Fruit fly (Drosophila melanogaster): Measurements from ENCODE around the gene Cox10.

The Cox10 gene

dm6 chr2L:10375464-10376236 is 44.4 kb downstream of the Cox10 start, which contains the start of the genes CG33303 and dpr19 (continued):
- peak; percentile 73; the same call in 2 of the 3 replicates for TF ChIP-seq ci (GFP tag; IDR thresholded peaks at IDR 0.05)
- TF ChIP-seq Antp (GFP tag; optimal IDR thresholded peaks at IDR 0.05): no peak
- no peak for TF ChIP-seq Dad (GFP tag; optimal IDR thresholded peaks at IDR 0.05)
- TF ChIP-seq nerfin-2 (GFP tag; IDR thresholded peaks at IDR 0.05; ENCODE audit: partially characterized antibody): no peak
- TF ChIP-seq CG6854 (GFP tag; optimal IDR thresholded peaks at IDR 0.05): peak; percentile 66
- no peak; the same call in 1 of the 2 replicates for TF ChIP-seq al (GFP tag; IDR thresholded peaks at IDR 0.05)
- peak; percentile 29 for TF ChIP-seq CrebB (tag; optimal IDR thresholded peaks at IDR 0.05)
- TF ChIP-seq CG2875 (GFP tag; optimal IDR thresholded peaks at IDR 0.05): peak; percentile 36
- TF ChIP-seq chinmo (GFP tag; IDR thresholded peaks at IDR 0.05; ENCODE audit: partially characterized antibody): 0 out of 4 replicates have a peak, but pooled peaks have one; percentile 41
- peak; percentile 82 for TF ChIP-seq gsb-n (tag; optimal IDR thresholded peaks at IDR 0.05)
- peak; percentile 55 for TF ChIP-seq CG2116 (GFP tag; optimal IDR thresholded peaks at IDR 0.05)
- TF ChIP-seq CG14441 (GFP tag; IDR thresholded peaks at IDR 0.05): no peak
- TF ChIP-seq dan (GFP tag; IDR thresholded peaks at IDR 0.05): no peak
- TF ChIP-seq mam (GFP tag; optimal IDR thresholded peaks at IDR 0.05): no peak
- TF ChIP-seq CG7357 (GFP tag; IDR thresholded peaks at IDR 0.05): no peak
- TF ChIP-seq gce (GFP tag; IDR thresholded peaks at IDR 0.05): peak; percentile 76
- TF ChIP-seq ase (GFP tag; IDR thresholded peaks at IDR 0.05): no peak
- TF ChIP-seq Scr (GFP tag; IDR thresholded peaks at IDR 0.05; ENCODE audit: partially characterized antibody): no peak
- peak; percentile 42 for TF ChIP-seq Ada2b (GFP tag; IDR thresholded peaks at IDR 0.05)
- peak in 1 of 2 experiments; percentile 79 for TF ChIP-seq crp (GFP tag; optimal IDR thresholded peaks at IDR 0.05)
- TF ChIP-seq Gsc (GFP tag; IDR thresholded peaks at IDR 0.05): no peak
- no peak for TF ChIP-seq abd-A (tag; optimal IDR thresholded peaks at IDR 0.05)
- TF ChIP-seq CG11398 (GFP tag; optimal IDR thresholded peaks at IDR 0.05): no peak
- TF ChIP-seq nmo (GFP tag; optimal IDR thresholded peaks at IDR 0.05): peak; percentile 88
- TF ChIP-seq CG17361 (GFP tag; IDR thresholded peaks at IDR 0.05): peak; percentile 86; the same call in 2 of the 3 replicates
- TF ChIP-seq CG13894 (tag; optimal IDR thresholded peaks at IDR 0.05): peak; percentile 72
- peak; percentile 81 for TF ChIP-seq lab (GFP tag; optimal IDR thresholded peaks at IDR 0.05)
- peak; percentile 38 for TF ChIP-seq CG12942 (GFP tag; optimal IDR thresholded peaks at IDR 0.05)
- TF ChIP-seq CG9817 (tag; optimal IDR thresholded peaks at IDR 0.05): peak; percentile 59
- TF ChIP-seq Max (GFP tag; optimal IDR thresholded peaks at IDR 0.05): peak; percentile 16
- peak; percentile 19 for TF ChIP-seq CG5180 (GFP tag; optimal IDR thresholded peaks at IDR 0.05)
- no peak for TF ChIP-seq CG18011 (GFP tag; optimal IDR thresholded peaks at IDR 0.05)
- TF ChIP-seq Dip2 (GFP tag; IDR thresholded peaks at IDR 0.05): no peak
- TF ChIP-seq CHES-1-like (GFP tag; optimal IDR thresholded peaks at IDR 0.05): no peak
- TF ChIP-seq emc (GFP tag; optimal IDR thresholded peaks at IDR 0.05): no peak
- no peak for TF ChIP-seq CG1647 (GFP tag; optimal IDR thresholded peaks at IDR 0.05)
- TF ChIP-seq odd (GFP tag; optimal IDR thresholded peaks at IDR 0.05): peak; percentile 53
- TF ChIP-seq kah (GFP tag; optimal IDR thresholded peaks at IDR 0.05): peak; percentile 69
- peak in 1 of 2 experiments; percentile 30 for TF ChIP-seq insv (GFP tag; optimal IDR thresholded peaks at IDR 0.05)
- peak; percentile 68 for TF ChIP-seq CG6689 (GFP tag; IDR thresholded peaks at IDR 0.05)
- peak; percentile 63 for TF ChIP-seq CG3407 (GFP tag; optimal IDR thresholded peaks at IDR 0.05)
- TF ChIP-seq Deaf1 (tag; optimal IDR thresholded peaks at IDR 0.05): no peak
- TF ChIP-seq B-H2 (GFP tag; optimal IDR thresholded peaks at IDR 0.05): peak; percentile 68
- TF ChIP-seq Lpt (GFP tag; optimal IDR thresholded peaks at IDR 0.05): no peak
- peak; percentile 75 for TF ChIP-seq slbo (GFP tag; IDR thresholded peaks at IDR 0.05)
- no peak for TF ChIP-seq Dref (GFP tag; IDR thresholded peaks at IDR 0.05)
- no peak for TF ChIP-seq jigr1 (GFP tag; IDR thresholded peaks at IDR 0.05)
- TF ChIP-seq Atf3 (GFP tag; optimal IDR thresholded peaks at IDR 0.05): no peak
- peak; percentile 86 for TF ChIP-seq CG8388 (GFP tag; optimal IDR thresholded peaks at IDR 0.05)

All from whole organism, embryonic.